Worm (Caenorhabditis elegans) whole organism, early embryonic: Measurements from ENCODE around the gene C33C12.1.
"Not testable (repeated sequence)": the region's sequence is repeated elsewhere in the genome, so short reads cannot be mapped to it uniquely, and the experiment has no call there.

Source experiments
- B0310.2 ChIP-seq: sonication (generic microtip); optimal IDR thresholded peaks from 2 replicates; lab custom pipeline; 2016; ENCODE audit warnings: mild to moderate bottlenecking, missing genetic modification characterization, missing compliant biosample characterization
- F13C5.2 ChIP-seq: sonication (generic microtip); optimal IDR thresholded peaks from 2 replicates; lab custom pipeline; 2017; ENCODE audit warnings: mild to moderate bottlenecking, missing genetic modification characterization, inconsistent platforms, missing compliant biosample characterization
- aly-1 ChIP-seq: sonication (generic microtip); optimal IDR thresholded peaks from 2 replicates; lab custom pipeline; 2016; ENCODE audit warnings: missing genetic modification characterization, missing compliant biosample characterization
- ama-1 ChIP-seq: fragments of 150-350 bp; optimal IDR thresholded peaks from 2 replicates; lab custom pipeline; 2014
- ceh-13 ChIP-seq: fragments of 200-800 bp; sonication (Bioruptor generic); optimal IDR thresholded peaks from 2 replicates; lab custom pipeline; 2018; ENCODE audit warnings: mild to moderate bottlenecking, missing genetic modification characterization, missing compliant biosample characterization
- ceh-36 ChIP-seq: sonication (generic microtip); optimal IDR thresholded peaks from 2 replicates; lab custom pipeline; 2016; ENCODE audit warnings: missing genetic modification characterization, inconsistent platforms, missing compliant biosample characterization
- ets-7 ChIP-seq: sonication (generic microtip); optimal IDR thresholded peaks from 2 replicates; lab custom pipeline; 2016; ENCODE audit warnings: missing genotype, missing genetic modification characterization, missing compliant biosample characterization
- flt-1 ChIP-seq: fragments of 200-800 bp; sonication (Bioruptor generic); IDR thresholded peaks from 2 replicates; pipeline ENCODE4 v1.3.6; 2022; ENCODE audit warnings: missing genetic modification characterization, missing compliant biosample characterization
- hmbx-1 ChIP-seq: sonication (generic microtip); optimal IDR thresholded peaks from 2 replicates; lab custom pipeline; 2016; ENCODE audit warnings: mild to moderate bottlenecking, missing genetic modification characterization, missing compliant biosample characterization
- hmg-4 ChIP-seq: fragments of 200-800 bp; sonication (Bioruptor generic); optimal IDR thresholded peaks from 2 replicates; lab custom pipeline; 2018; ENCODE audit warnings: mild to moderate bottlenecking, missing genetic modification characterization, missing compliant biosample characterization
- hnd-1 ChIP-seq: sonication (generic microtip); optimal IDR thresholded peaks from 2 replicates; lab custom pipeline; 2016; ENCODE audit warnings: missing genetic modification characterization, missing compliant biosample characterization
- pes-1 ChIP-seq: fragments of 200-800 bp; sonication (Bioruptor generic); IDR thresholded peaks from 2 replicates; pipeline ENCODE4 v1.3.6; 2022; ENCODE audit warnings: missing genetic modification reagents, missing genetic modification characterization, missing compliant biosample characterization
- scrt-1 ChIP-seq: fragments of 200-800 bp; sonication (Bioruptor generic); IDR thresholded peaks from 2 replicates; pipeline ENCODE4 v1.3.6; 2022; ENCODE audit warnings: missing genetic modification characterization, missing compliant biosample characterization
- sea-1 ChIP-seq: fragments of 200-800 bp; sonication (Bioruptor generic); conservative IDR thresholded peaks from 2 replicates; pipeline ENCODE4 v1.3.6; 2022; ENCODE audit warnings: missing genetic modification characterization, missing compliant biosample characterization
- tbx-11 ChIP-seq: fragments of 200-800 bp; sonication (Bioruptor generic); IDR thresholded peaks from 2 replicates; pipeline ENCODE4 v1.3.6; 2022; ENCODE audit warnings: missing genetic modification characterization, missing compliant biosample characterization
- tbx-37 ChIP-seq: fragments of 200-800 bp; sonication (Bioruptor generic); conservative IDR thresholded peaks from 2 replicates; pipeline ENCODE4 v1.3.6; 2022; ENCODE audit warnings: missing genetic modification reagents, missing genetic modification characterization, missing compliant biosample characterization
- tra-4 ChIP-seq: sonication (generic microtip); optimal IDR thresholded peaks from 2 replicates; lab custom pipeline; 2017; ENCODE audit warnings: missing genetic modification characterization, missing compliant biosample characterization

C33C12.1 gene

DNA sequence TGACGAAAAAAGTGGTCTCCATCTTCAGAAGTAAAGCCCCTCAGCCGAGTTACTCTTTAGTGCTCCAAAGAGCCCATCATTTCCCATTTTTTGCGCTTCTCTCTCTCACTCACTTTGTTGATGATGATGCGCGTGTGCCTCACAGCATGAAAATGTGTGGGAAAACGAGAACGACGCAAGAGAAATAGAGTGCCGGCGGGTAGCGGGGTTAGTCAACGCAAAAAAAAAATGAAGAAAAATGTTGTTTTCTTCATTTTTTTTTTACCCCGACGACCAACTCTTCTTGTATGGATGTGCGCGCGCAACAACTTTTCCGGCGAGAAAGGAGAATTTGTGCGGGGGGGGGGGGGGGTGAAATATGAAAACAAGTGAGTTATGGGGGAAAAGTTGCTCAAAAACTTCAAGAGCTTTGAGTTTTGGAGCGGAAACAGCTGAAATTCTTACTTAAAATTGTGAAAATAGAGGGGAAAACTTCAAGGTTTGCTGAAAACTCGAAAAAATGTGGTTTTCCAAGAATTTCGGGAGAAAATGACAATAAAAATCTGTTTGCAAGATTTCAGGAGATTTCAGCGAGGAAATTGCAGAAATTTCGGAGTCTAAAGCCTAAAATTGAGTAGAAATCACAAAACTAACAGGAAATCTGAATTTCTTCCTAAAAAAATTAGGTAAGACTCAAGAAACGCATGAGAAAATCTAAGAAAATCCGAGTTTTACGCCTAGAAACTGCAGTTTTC lies at the start of gene C33C12.1:
Gene C33C12.1 (plus strand): TSS at position 684 of the 734 bp plus-strand sequence.
- no peak for TF ChIP-seq aly-1 (tag; lab: Kevin White, UChicago)

DNA sequence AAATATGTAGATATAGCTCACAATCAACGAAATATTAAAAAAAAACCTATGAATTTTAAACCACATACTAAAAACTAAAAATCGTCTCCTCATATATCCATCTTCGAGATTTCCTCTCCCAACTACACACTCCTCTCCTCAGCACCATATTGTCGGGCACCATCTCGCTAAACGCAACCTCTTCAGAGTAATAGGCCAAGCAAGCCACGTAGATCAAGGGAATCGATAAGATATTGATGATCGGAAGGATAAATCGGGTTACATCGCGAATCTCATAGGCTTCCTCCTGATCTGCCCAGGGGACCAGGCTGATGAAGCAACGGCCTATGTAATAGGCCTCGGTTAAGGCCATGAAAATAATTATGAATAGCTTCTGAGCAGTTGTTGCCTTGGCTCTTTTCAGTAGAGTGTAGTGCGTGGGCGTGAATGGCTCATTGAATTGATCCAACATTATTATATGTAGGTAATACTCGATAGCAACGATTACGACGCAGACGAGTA lies 47.5 kb upstream of the C33C12.1 start, which contains the start of the genes C40A11.7 and C40A11.8:
Gene C40A11.7 (minus strand): TSS at position 101 of the 501 bp plus-strand sequence.
Gene C40A11.8 (minus strand): TSS at position 451 of the 501 bp plus-strand sequence.
- no peak for TF ChIP-seq tra-4 (tag; lab: Kevin White, UChicago)
- no peak for TF ChIP-seq aly-1 (tag; lab: Kevin White, UChicago)
- no peak for TF ChIP-seq ama-1 (lab: Kevin White, UChicago)
- no peak for TF ChIP-seq hmbx-1
- no peak for TF ChIP-seq flt-1 (GFP tag; lab: Robert Waterston, UW)
- TF ChIP-seq F13C5.2, result no peak
- TF ChIP-seq ceh-13, result no peak
- TF ChIP-seq sea-1, result no peak
- no peak for TF ChIP-seq ceh-36 (tag; lab: Kevin White, UChicago)
- no peak for TF ChIP-seq hmg-4
- no peak for TF ChIP-seq scrt-1 (GFP tag; lab: Robert Waterston, UW)
- TF ChIP-seq tbx-11 (GFP tag; lab: Robert Waterston, UW), result no peak
- no peak for TF ChIP-seq hnd-1 (tag; lab: Kevin White, UChicago)
- no peak for TF ChIP-seq tbx-37 (GFP tag; lab: Robert Waterston, UW)
- no peak for TF ChIP-seq B0310.2 (tag; lab: Kevin White, UChicago)
- TF ChIP-seq pes-1 (GFP tag; lab: Robert Waterston, UW), result no peak
- TF ChIP-seq ets-7, result no peak

DNA sequence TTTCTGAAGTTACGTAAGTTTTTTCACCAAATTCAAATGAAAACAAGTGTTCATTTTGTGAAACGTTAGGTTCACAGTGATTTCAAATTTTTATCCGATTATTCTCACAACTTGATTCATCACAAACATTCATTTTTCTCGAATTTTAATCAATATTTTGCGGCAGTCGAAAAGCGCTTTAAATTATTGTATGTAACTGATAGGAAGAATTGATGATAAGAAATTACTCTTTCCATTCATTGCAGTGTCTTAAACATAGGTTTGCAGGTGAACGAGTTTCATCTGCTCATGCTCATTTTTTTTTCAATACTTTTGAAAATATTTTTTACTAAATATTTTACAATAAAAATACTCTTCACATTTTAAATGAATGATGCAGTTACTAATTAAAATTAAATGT lies 45.6 kb upstream of the C33C12.1 start:
- TF ChIP-seq aly-1 (tag; lab: Kevin White, UChicago), result no peak

DNA sequence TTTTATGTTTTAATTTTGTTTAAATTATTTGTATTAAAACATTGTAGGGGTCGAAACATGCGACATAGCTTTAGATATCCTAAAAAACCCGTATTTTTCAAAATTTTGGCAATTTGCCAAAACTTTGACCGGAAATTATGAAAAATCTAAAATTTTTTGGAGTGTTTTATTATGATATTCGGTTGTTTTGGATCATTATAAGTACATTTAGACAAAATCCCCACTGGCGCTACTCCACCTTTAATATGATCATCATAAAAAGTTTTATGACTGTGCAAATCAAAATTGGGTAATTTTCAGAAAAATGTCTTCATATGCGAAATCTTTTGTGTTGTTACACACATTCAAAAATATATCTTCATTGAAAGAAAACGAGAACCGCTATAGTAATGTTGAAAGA lies 44.3 kb upstream of the C33C12.1 start, which contains the start of gene math-18:
Gene math-18 (plus strand): TSS at position 301 of the 400 bp plus-strand sequence.
- not testable (repeated sequence) for TF ChIP-seq F13C5.2; scrt-1 (GFP tag; lab: Robert Waterston, UW); hmg-4

DNA sequence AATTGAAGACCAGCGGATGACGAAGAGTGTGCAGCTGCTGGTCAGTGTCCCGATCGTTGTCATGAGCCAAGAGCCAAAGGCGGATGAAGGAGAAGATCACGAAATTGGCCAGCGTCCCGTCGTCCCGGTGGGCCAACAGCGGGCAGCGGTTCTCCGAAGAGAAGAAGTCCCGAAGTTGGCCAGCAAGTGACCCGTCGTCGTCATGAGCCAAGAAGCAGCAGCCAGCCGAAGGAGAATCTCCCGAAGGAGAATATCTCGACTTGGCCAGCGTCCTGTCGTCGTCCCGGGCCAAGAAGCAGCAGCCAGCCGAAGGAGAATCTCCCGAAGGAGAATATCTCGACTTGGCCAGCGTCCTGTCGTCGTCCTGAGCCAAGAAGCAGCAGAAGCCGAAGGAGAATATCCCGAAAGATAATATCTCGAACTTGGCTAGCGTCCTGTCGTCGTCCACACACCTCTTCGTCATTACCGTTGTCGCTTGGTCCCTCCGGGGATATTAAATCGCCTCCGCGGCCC lies 34.6 kb upstream of the C33C12.1 start, which contains the start of gene C33C12.11:
Gene C33C12.11 (minus strand): TSS at position 463 of the 513 bp plus-strand sequence.
- TF ChIP-seq aly-1 (tag; lab: Kevin White, UChicago); ama-1 (lab: Kevin White, UChicago); ets-7: not testable (repeated sequence)

DNA sequence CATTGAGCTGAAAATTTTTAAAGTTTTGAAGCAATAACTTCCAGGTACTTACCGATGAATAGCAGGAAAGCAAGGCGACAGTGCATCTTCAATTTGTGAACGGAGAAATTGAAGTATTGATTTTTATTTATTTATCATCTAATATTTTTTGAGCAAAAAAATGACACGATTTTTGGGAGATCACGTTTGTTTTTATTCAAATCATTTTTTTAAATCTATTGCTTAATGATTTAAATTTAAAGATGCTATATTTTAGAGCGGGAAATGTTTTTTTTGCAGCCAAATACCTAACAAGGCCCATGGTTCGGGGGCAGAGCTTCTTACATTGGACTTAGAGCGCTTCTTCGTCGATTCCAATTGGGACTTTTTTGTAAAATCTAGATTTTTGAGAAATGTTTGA lies 31.7 kb upstream of the C33C12.1 start, which contains the start of gene C33C12.4:
Gene C33C12.4 (minus strand): TSS at position 101 of the 400 bp plus-strand sequence.
- TF ChIP-seq scrt-1 (GFP tag; lab: Robert Waterston, UW) (no peak), ets-7 (no peak), F13C5.2 (no peak), ceh-13 (no peak), ama-1 (lab: Kevin White, UChicago) (no peak), hnd-1 (tag; lab: Kevin White, UChicago) (no peak), pes-1 (GFP tag; lab: Robert Waterston, UW) (no peak), tbx-37 (GFP tag; lab: Robert Waterston, UW) (no peak), tbx-11 (GFP tag; lab: Robert Waterston, UW) (no peak), sea-1 (no peak), aly-1 (tag; lab: Kevin White, UChicago) (no peak)

DNA sequence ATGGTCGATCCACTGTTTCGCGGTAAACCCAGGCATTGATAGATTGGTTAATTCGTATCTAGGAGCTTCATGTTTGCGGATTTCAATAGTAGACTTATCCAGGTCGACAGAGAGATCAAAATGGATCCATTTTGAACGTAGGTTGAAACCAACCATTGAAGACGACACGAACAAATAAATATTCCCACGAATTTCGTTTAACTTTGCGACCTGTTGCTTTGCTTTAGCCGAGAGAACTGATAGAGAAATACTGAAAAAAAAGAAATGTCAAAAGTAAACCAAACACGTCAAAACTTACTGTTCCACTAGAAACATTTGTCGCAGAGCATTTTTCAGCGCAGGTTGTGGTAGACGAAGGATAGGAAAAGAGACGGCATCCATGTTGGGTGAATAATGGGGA lies 29.7 kb upstream of the C33C12.1 start, which contains the start of gene fbxb-38:
Gene fbxb-38 (minus strand): TSS at position 390 of the 400 bp plus-strand sequence.
- TF ChIP-seq sea-1 (no peak), ama-1 (lab: Kevin White, UChicago) (no peak), tra-4 (tag; lab: Kevin White, UChicago) (no peak), B0310.2 (tag; lab: Kevin White, UChicago) (no peak), hmbx-1 (no peak), ceh-13 (no peak), flt-1 (GFP tag; lab: Robert Waterston, UW) (no peak), scrt-1 (GFP tag; lab: Robert Waterston, UW) (no peak), hmg-4 (no peak), tbx-37 (GFP tag; lab: Robert Waterston, UW) (no peak), hnd-1 (tag; lab: Kevin White, UChicago) (no peak), tbx-11 (GFP tag; lab: Robert Waterston, UW) (no peak), ets-7 (no peak), ceh-36 (tag; lab: Kevin White, UChicago) (no peak), F13C5.2 (no peak), pes-1 (GFP tag; lab: Robert Waterston, UW) (no peak)

DNA sequence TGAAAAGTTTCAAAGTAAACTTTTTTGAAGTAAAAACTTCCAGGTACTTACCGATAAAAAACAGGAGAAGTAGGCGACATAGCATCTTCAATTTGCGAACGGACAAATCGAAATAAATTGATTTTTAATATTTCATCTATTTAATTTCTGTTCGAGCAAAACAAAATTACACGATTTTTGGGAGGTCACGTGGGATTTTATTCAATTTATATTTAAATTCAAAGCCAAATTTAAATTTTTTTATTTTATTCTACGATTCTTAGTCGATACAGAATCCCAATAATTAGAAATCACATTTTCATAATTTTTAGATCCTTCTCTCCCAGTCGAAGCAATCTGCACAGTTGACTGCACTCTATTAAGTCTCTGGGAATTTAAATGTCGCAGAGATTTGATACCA lies 28.0 kb upstream of the C33C12.1 start, which contains the start of gene C33C12.12:
Gene C33C12.12 (minus strand): TSS at position 101 of the 400 bp plus-strand sequence.
- TF ChIP-seq ets-7 (no peak), ceh-36 (tag; lab: Kevin White, UChicago) (no peak)
